Fruit fly (Drosophila melanogaster) whole organism, embryonic: ENCODE results near the gene CG42578.

Source experiments
- Awh ChIP-seq: fragments of 200-800 bp; sonication (Bioruptor generic); IDR thresholded peaks from 2 replicates; pipeline ENCODE4, ENCODE4 v1.3.6; 2022; ENCODE audit warnings: missing biosample characterization, missing genetic modification characterization
- B-H2 ChIP-seq: fragments of 200-800 bp; sonication (Bioruptor generic); optimal IDR thresholded peaks from 2 replicates; lab custom pipeline; 2018; ENCODE audit warnings: missing biosample characterization, mild to moderate bottlenecking, missing genetic modification characterization
- CG1024 ChIP-seq: fragments of 200-800 bp; sonication (Bioruptor generic); IDR thresholded peaks from 2 replicates; pipeline ENCODE4 v1.3.6; 2022; ENCODE audit warnings: missing biosample characterization, missing genetic modification characterization
- CG10543 ChIP-seq: fragments of 200-800 bp; sonication (Bioruptor generic); optimal IDR thresholded peaks from 3 replicates; lab custom pipeline; 2017; ENCODE audit warnings: missing biosample characterization, mild to moderate bottlenecking, missing genetic modification characterization, moderate library complexity
- CG12391 ChIP-seq: fragments of 200-800 bp; sonication (Bioruptor generic); optimal IDR thresholded peaks from 3 replicates; lab custom pipeline; 2018; ENCODE audit warnings: missing biosample characterization, mild to moderate bottlenecking, missing genetic modification characterization, moderate library complexity
- CG12769 ChIP-seq: fragments of 200-800 bp; sonication (Bioruptor generic); optimal IDR thresholded peaks from 2 replicates; lab custom pipeline; 2019; ENCODE audit warnings: missing biosample characterization, mild to moderate bottlenecking, missing genetic modification characterization, moderate library complexity
- CG13123 ChIP-seq: fragments of 200-800 bp; sonication (Bioruptor generic); optimal IDR thresholded peaks from 2 replicates; lab custom pipeline; 2016; ENCODE audit warnings: missing biosample characterization, missing genetic modification characterization
- CG13775 ChIP-seq: fragments of 200-800 bp; sonication (Bioruptor generic); optimal IDR thresholded peaks from 3 replicates; lab custom pipeline; 2017; ENCODE audit warnings: missing biosample characterization, mild to moderate bottlenecking, missing genetic modification characterization
- CG1529 ChIP-seq: fragments of 200-800 bp; sonication (Bioruptor generic); optimal IDR thresholded peaks from 3 replicates; lab custom pipeline; 2018; ENCODE audit warnings: missing biosample characterization, missing genetic modification characterization
- CG18476 ChIP-seq: fragments of 200-800 bp; sonication (Bioruptor generic); optimal IDR thresholded peaks from 2 replicates; lab custom pipeline; 2016; ENCODE audit warnings: missing biosample characterization, mild to moderate bottlenecking, missing genetic modification characterization
- CG2116 ChIP-seq: fragments of 200-800 bp; sonication (Bioruptor generic); optimal IDR thresholded peaks from 3 replicates; lab custom pipeline; 2018; ENCODE audit warnings: missing biosample characterization, mild to moderate bottlenecking, missing genetic modification characterization
- CG3281 ChIP-seq: fragments of 200-800 bp; sonication (Bioruptor generic); optimal IDR thresholded peaks from 3 replicates; lab custom pipeline; 2017; ENCODE audit warnings: missing biosample characterization, mild to moderate bottlenecking, missing genetic modification characterization
- CG34224 ChIP-seq: fragments of 200-800 bp; sonication (Bioruptor generic); IDR thresholded peaks from 3 replicates; pipeline ENCODE4 v1.3.6; 2022; ENCODE audit warnings: missing biosample characterization, missing genetic modification characterization; ENCODE audit not compliant: partially characterized antibody
- CG4282 ChIP-seq: fragments of 200-800 bp; sonication (Bioruptor generic); optimal IDR thresholded peaks from 2 replicates; lab custom pipeline; 2016; ENCODE audit warnings: missing biosample characterization, missing genetic modification characterization
- CG43689 ChIP-seq: fragments of 200-800 bp; sonication (Bioruptor generic); IDR thresholded peaks from 2 replicates; pipeline ENCODE4 v1.3.6; 2022; ENCODE audit warnings: missing biosample characterization, missing genetic modification characterization
- CG6254 ChIP-seq: fragments of 200-800 bp; sonication (Bioruptor generic); optimal IDR thresholded peaks from 3 replicates; lab custom pipeline; 2017; ENCODE audit warnings: mild to moderate bottlenecking, missing biosample characterization, missing genetic modification reagents, missing genetic modification characterization
- CG7372 ChIP-seq: fragments of 200-800 bp; sonication (Bioruptor generic); IDR thresholded peaks from 2 replicates; pipeline ENCODE4 v1.3.6; 2022; ENCODE audit warnings: missing biosample characterization, missing genetic modification characterization
- CG9727 ChIP-seq: fragments of 200-800 bp; sonication (Bioruptor generic); optimal IDR thresholded peaks from 3 replicates; lab custom pipeline; 2017; ENCODE audit warnings: missing biosample characterization, mild to moderate bottlenecking, missing genetic modification characterization
- CHES-1-like ChIP-seq: fragments of 200-800 bp; sonication (Bioruptor generic); optimal IDR thresholded peaks from 2 replicates; lab custom pipeline; 2016; ENCODE audit warnings: missing biosample characterization, missing genetic modification characterization
- Drgx ChIP-seq: fragments of 200-800 bp; sonication (Bioruptor generic); IDR thresholded peaks from 2 replicates; pipeline ENCODE4 v1.3.6; 2022; ENCODE audit warnings: missing biosample characterization, missing genetic modification characterization
- Ets97D ChIP-seq: fragments of 200-800 bp; sonication (Bioruptor generic); optimal IDR thresholded peaks from 3 replicates; lab custom pipeline; 2016; ENCODE audit warnings: missing biosample characterization, missing genetic modification characterization
- Hmr ChIP-seq: fragments of 200-800 bp; sonication (Bioruptor generic); optimal IDR thresholded peaks from 3 replicates; lab custom pipeline; 2017; ENCODE audit warnings: mild to moderate bottlenecking, missing biosample characterization, missing genetic modification reagents, missing genetic modification characterization
- Mad ChIP-seq: fragments of 200-800 bp; sonication (Bioruptor generic); optimal IDR thresholded peaks from 2 replicates; lab custom pipeline; 2016; ENCODE audit warnings: missing biosample characterization, missing genetic modification characterization
- Med ChIP-seq: fragments of 200-800 bp; sonication (Bioruptor generic); peaks from one replicate; lab custom pipeline; 2016; ENCODE audit warnings: missing biosample characterization, missing genetic modification characterization, mild to moderate bottlenecking, inconsistent platforms, moderate library complexity
- Meics ChIP-seq: fragments of 200-800 bp; sonication (Bioruptor generic); optimal IDR thresholded peaks from 2 replicates; lab custom pipeline; 2017; ENCODE audit warnings: missing biosample characterization, mild to moderate bottlenecking, missing genetic modification characterization
- NfI ChIP-seq: fragments of 200-800 bp; sonication (Bioruptor generic); optimal IDR thresholded peaks from 3 replicates; lab custom pipeline; 2018; ENCODE audit warnings: missing biosample characterization, mild to moderate bottlenecking, missing genetic modification characterization, moderate library complexity
- Optix ChIP-seq: fragments of 200-800 bp; sonication (Bioruptor generic); IDR thresholded peaks from 3 replicates; pipeline ENCODE4 v1.3.6; 2022; ENCODE audit warnings: missing biosample characterization, missing genetic modification characterization
- Ptx1 ChIP-seq: fragments of 200-800 bp; sonication (Bioruptor generic); IDR thresholded peaks from 2 replicates; pipeline ENCODE4 v1.3.6; 2022; ENCODE audit warnings: missing biosample characterization, missing genetic modification characterization
- Tbp ChIP-seq: fragments of >200 bp; optimal IDR thresholded peaks from 2 replicates; lab custom pipeline; 2018; ENCODE audit warnings: missing biosample characterization, missing genetic modification characterization
- Vsx1 ChIP-seq: fragments of 200-800 bp; sonication (Bioruptor generic); optimal IDR thresholded peaks from 2 replicates; lab custom pipeline; 2017; ENCODE audit warnings: missing biosample characterization, mild to moderate bottlenecking, missing genetic modification characterization, missing genetic modification reagents
- al ChIP-seq: fragments of 200-800 bp; sonication (Bioruptor generic); IDR thresholded peaks from 2 replicates; pipeline ENCODE4 v1.3.6; 2022; ENCODE audit warnings: missing biosample characterization, missing genetic modification characterization
- aop ChIP-seq: fragments of 200-800 bp; sonication (Bioruptor generic); IDR thresholded peaks from 2 replicates; pipeline ENCODE4 v1.3.6; 2022; ENCODE audit warnings: missing biosample characterization, missing genetic modification characterization
- bowl ChIP-seq: fragments of 200-800 bp; sonication (Bioruptor generic); IDR thresholded peaks from 2 replicates; pipeline ENCODE4 v1.3.6; 2022; ENCODE audit warnings: missing biosample characterization, missing genetic modification characterization
- chm ChIP-seq: fragments of 200-800 bp; sonication (Bioruptor generic); IDR thresholded peaks from 2 replicates; pipeline ENCODE4 v1.3.6; 2022; ENCODE audit warnings: missing biosample characterization, missing genetic modification characterization
- crol ChIP-seq: fragments of 200-800 bp; sonication (Bioruptor generic); IDR thresholded peaks from 2 replicates; pipeline ENCODE4 v1.3.6; 2022; ENCODE audit warnings: missing biosample characterization, missing genetic modification characterization
- da ChIP-seq: fragments of 200-800 bp; sonication (Bioruptor generic); optimal IDR thresholded peaks from 2 replicates; lab custom pipeline; 2016; ENCODE audit warnings: missing biosample characterization, missing genetic modification characterization
- dati ChIP-seq: fragments of 200-800 bp; sonication (Bioruptor generic); IDR thresholded peaks from 2 replicates; pipeline ENCODE4 v1.3.6; 2022; ENCODE audit warnings: missing biosample characterization, missing genetic modification characterization
- emc ChIP-seq: fragments of 200-800 bp; sonication (Bioruptor generic); optimal IDR thresholded peaks from 2 replicates; lab custom pipeline; 2016; ENCODE audit warnings: missing biosample characterization, missing genetic modification characterization
- fd64A ChIP-seq: fragments of 200-800 bp; sonication (Bioruptor generic); optimal IDR thresholded peaks from 3 replicates; lab custom pipeline; 2018; ENCODE audit warnings: missing biosample characterization, mild to moderate bottlenecking, missing genetic modification characterization
- gfzf ChIP-seq: fragments of 200-800 bp; sonication (Bioruptor generic); optimal IDR thresholded peaks from 2 replicates; lab custom pipeline; 2016; ENCODE audit warnings: missing biosample characterization, mild to moderate bottlenecking, missing genetic modification characterization, moderate library complexity
- grau ChIP-seq: fragments of 200-800 bp; optimal IDR thresholded peaks from 3 replicates; lab custom pipeline; 2019; ENCODE audit warnings: missing biosample characterization, mild to moderate bottlenecking, missing genetic modification characterization, moderate library complexity
- ham ChIP-seq: fragments of 200-800 bp; sonication (Bioruptor generic); IDR thresholded peaks from 2 replicates; pipeline ENCODE4 v1.3.6; 2022; ENCODE audit warnings: missing biosample characterization, missing genetic modification characterization
- her ChIP-seq: fragments of 200-800 bp; sonication (Bioruptor generic); optimal IDR thresholded peaks from 2 replicates; lab custom pipeline; 2016; ENCODE audit warnings: missing biosample characterization, missing genetic modification characterization
- jigr1 ChIP-seq: fragments of 200-800 bp; sonication (Bioruptor generic); IDR thresholded peaks from 3 replicates; pipeline ENCODE4 v1.3.6; 2022; ENCODE audit warnings: missing biosample characterization, missing genetic modification characterization
- org-1 ChIP-seq: fragments of 200-800 bp; sonication (Bioruptor generic); optimal IDR thresholded peaks from 2 replicates; lab custom pipeline; 2017; ENCODE audit warnings: missing biosample characterization, missing genetic modification characterization
- prd ChIP-seq, 3 experiments: fragments of >200 bp in 2 of 3; fragments of 200-800 bp in 1 of 3; sonication (Bioruptor generic) in 1 of 3; optimal IDR thresholded peaks in 2 of 3; IDR thresholded peaks in 1 of 3; 2 replicates in 2 of 3; 3 replicates in 1 of 3; pipeline versions ENCODE4 v1.3.6 to Lab custom; 2017 to 2022; ENCODE audit warnings: missing biosample characterization in 1 of 3, missing genetic modification characterization in 1 of 3
- sqz ChIP-seq: fragments of 200-800 bp; sonication (Bioruptor generic); optimal IDR thresholded peaks from 3 replicates; lab custom pipeline; 2018; ENCODE audit warnings: missing biosample characterization, mild to moderate bottlenecking, missing genetic modification characterization
- tin ChIP-seq: fragments of 200-800 bp; sonication (Bioruptor generic); optimal IDR thresholded peaks from 3 replicates; lab custom pipeline; 2016; ENCODE audit warnings: missing biosample characterization, missing genetic modification characterization
- wdn ChIP-seq: fragments of 200-800 bp; sonication (Bioruptor generic); IDR thresholded peaks from 2 replicates; pipeline ENCODE4 v1.3.6; 2022; ENCODE audit warnings: missing biosample characterization, missing genetic modification characterization
- z ChIP-seq: fragments of 200-800 bp; sonication (Bioruptor generic); IDR thresholded peaks from 3 replicates; pipeline ENCODE4 v1.3.6; 2022; ENCODE audit warnings: missing biosample characterization, missing genetic modification characterization

Gene CG42578

DNA sequence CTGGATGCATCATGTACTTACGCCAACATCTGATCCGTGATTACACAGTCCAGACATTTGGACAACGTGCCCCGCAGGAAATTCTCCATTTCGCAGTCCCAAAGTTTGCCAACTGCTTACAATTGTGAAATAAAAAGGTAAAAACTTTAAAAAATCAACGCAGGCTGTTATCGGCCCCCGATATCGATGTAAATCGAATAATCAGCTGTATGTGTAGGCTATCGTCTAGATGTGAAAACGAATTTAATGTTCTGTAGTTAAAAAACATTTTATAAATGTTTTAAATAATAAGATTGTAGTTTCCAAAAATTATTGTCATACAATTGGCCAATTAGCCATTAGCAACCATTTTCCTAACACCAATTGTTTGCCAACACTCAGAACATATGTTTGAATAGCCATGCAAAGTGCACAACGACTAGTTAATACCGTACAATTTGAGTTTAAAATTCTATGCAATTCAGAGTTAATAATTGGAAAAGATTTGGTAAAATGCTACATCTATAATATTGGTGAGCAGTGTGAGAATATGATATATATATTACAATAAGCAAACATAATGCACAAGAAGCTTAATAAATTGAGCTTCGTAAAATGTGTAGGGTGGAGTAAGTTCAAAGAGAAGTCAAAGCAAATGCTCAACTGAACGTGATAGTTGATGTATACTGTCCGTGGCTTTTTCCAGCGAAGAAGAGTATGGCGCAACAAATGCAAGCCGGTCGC, 16.5 kb upstream of the CG42578 start, which contains the start of the genes CG11710 and mal (continued):
- no peak for TF ChIP-seq chm (GFP tag; lab: Robert Waterston, UW)
- no peak for TF ChIP-seq CG13123 (GFP tag; lab: Kevin White, UChicago)
- no peak for TF ChIP-seq CG12769 (tag; lab: Kevin White, UChicago)
- peak; percentile 84 for TF ChIP-seq CG3281 (GFP tag; lab: Kevin White, UChicago)
- no peak for TF ChIP-seq CG4282 (GFP tag; lab: Kevin White, UChicago)
- no peak for TF ChIP-seq Awh (GFP tag; lab: Robert Waterston, UW)
- TF ChIP-seq CG10543 (GFP tag; lab: Kevin White, UChicago) = peak; percentile 62
- no peak for TF ChIP-seq da
- TF ChIP-seq CG6254 = no peak
- TF ChIP-seq CG1529 (GFP tag; lab: Kevin White, UChicago) = no peak
- peak; percentile 68 for TF ChIP-seq B-H2
- peak; percentile 63; the same call in 1 of the 2 replicates for TF ChIP-seq Drgx (GFP tag; lab: Robert Waterston, UW)
- no peak for TF ChIP-seq bowl (GFP tag; lab: Robert Waterston, UW)
- no peak for TF ChIP-seq ham (GFP tag; lab: Robert Waterston, UW)
- peak; percentile 56; the same call in 1 of the 2 replicates for TF ChIP-seq al (GFP tag; lab: Robert Waterston, UW)
- peak; percentile 51; the same call in 1 of the 3 replicates for TF ChIP-seq CG34224 (GFP tag; lab: Robert Waterston, UW)
- TF ChIP-seq Ptx1 = peak; percentile 78
- TF ChIP-seq fd64A (GFP tag; lab: Kevin White, UChicago) = peak; percentile 52
- peak; percentile 59; the same call in 1 of the 3 replicates for TF ChIP-seq jigr1 (GFP tag; lab: Robert Waterston, UW)
- TF ChIP-seq Ets97D (GFP tag; lab: Kevin White, UChicago) = peak; percentile 44
- peak; percentile 29 for TF ChIP-seq CHES-1-like (GFP tag; lab: Kevin White, UChicago)
- no peak for TF ChIP-seq Hmr (GFP tag; lab: Kevin White, UChicago)
- TF ChIP-seq grau = peak; percentile 81
- TF ChIP-seq CG9727 (GFP tag; lab: Kevin White, UChicago) = peak; percentile 62
- no peak for TF ChIP-seq gfzf (GFP tag; lab: Kevin White, UChicago)
- peak; percentile 96 for TF ChIP-seq Med (GFP tag; lab: Kevin White, UChicago)
- TF ChIP-seq Optix = peak; percentile 68; the same call in 2 of the 3 replicates
- peak; percentile 82 for TF ChIP-seq tin (GFP tag; lab: Kevin White, UChicago)
- peak; percentile 33 for TF ChIP-seq her (GFP tag; lab: Kevin White, UChicago)
- peak; percentile 70 for TF ChIP-seq CG12391 (tag; lab: Kevin White, UChicago)
- no peak for TF ChIP-seq CG1024 (GFP tag; lab: Robert Waterston, UW)
- peak; percentile 85 for TF ChIP-seq Meics (GFP tag; lab: Kevin White, UChicago)
- no peak for TF ChIP-seq sqz (GFP tag; lab: Kevin White, UChicago)
- peak; percentile 73; the same call in 1 of the 2 replicates for TF ChIP-seq CG7372 (GFP tag; lab: Robert Waterston, UW)
- peak; percentile 52; the same call in 1 of the 2 replicates for TF ChIP-seq wdn
- TF ChIP-seq dati = no peak
- TF ChIP-seq z = no peak
- no peak; the same call in 1 of the 2 replicates for TF ChIP-seq CG43689 (GFP tag; lab: Robert Waterston, UW)
- TF ChIP-seq org-1 (GFP tag; lab: Kevin White, UChicago) = peak; percentile 57
- peak; percentile 69 for TF ChIP-seq CG13775
- peak; percentile 69 for TF ChIP-seq CG2116 (GFP tag; lab: Kevin White, UChicago)
- no peak for TF ChIP-seq aop
- TF ChIP-seq crol (GFP tag; lab: Robert Waterston, UW) = no peak
- TF ChIP-seq prd (optimal IDR thresholded peaks at IDR 0.05; lab: Kevin White, UChicago) = no peak
- peak; percentile 81 for TF ChIP-seq prd (GFP tag; IDR thresholded peaks at IDR 0.05; lab: Robert Waterston, UW)
- TF ChIP-seq CG18476 (GFP tag; lab: Kevin White, UChicago) = peak; percentile 76
- TF ChIP-seq Mad (GFP tag; lab: Kevin White, UChicago) = peak; percentile 21
- TF ChIP-seq Vsx1 (GFP tag; lab: Kevin White, UChicago) = no peak
- TF ChIP-seq Tbp (GFP tag; lab: Kevin White, UChicago) = no peak
- peak; percentile 41 for TF ChIP-seq emc
- peak; percentile 76 for TF ChIP-seq NfI (GFP tag; lab: Kevin White, UChicago)
